Fruit fly (Drosophila melanogaster): ENCODE results near the gene CG2975.

CG2975 gene

dm6 chr2L:2891200-2891599 is 51.3 kb downstream of the CG2975 start (continued):
- TF ChIP-seq zfh2 (GFP tag; optimal IDR thresholded peaks at IDR 0.05) (no peak), CG10366 (GFP tag; IDR thresholded peaks at IDR 0.05) (no peak), unpg (GFP tag; optimal IDR thresholded peaks at IDR 0.05) (no peak), al (GFP tag; IDR thresholded peaks at IDR 0.05) (no peak), CG7357 (GFP tag; IDR thresholded peaks at IDR 0.05) (no peak), cg (GFP tag; optimal IDR thresholded peaks at IDR 0.05) (peak; percentile 45), abd-A (tag; optimal IDR thresholded peaks at IDR 0.05) (peak; percentile 41)

Measured in whole organism, embryonic.